Worm (Caenorhabditis elegans) whole organism, mixed stage, embryonic: ENCODE measurements around the gene cyn-3.

ENCODE experiments used
- blmp-1 ChIP-seq: fragments of 150-350 bp; optimal IDR thresholded peaks from 2 replicates; lab custom pipeline; 2014; ENCODE audit warnings: missing biosample characterization, missing genetic modification characterization
- elt-3 ChIP-seq: fragments of 150-350 bp; optimal IDR thresholded peaks from 2 replicates; lab custom pipeline; 2014; ENCODE audit warnings: missing biosample characterization, missing genetic modification characterization
- lsy-2 ChIP-seq: fragments of 150-350 bp; optimal IDR thresholded peaks from 2 replicates; lab custom pipeline; 2014; ENCODE audit warnings: missing biosample characterization, missing genetic modification characterization
- mab-5 ChIP-seq: fragments of 150-350 bp; optimal IDR thresholded peaks from 2 replicates; lab custom pipeline; 2014; ENCODE audit warnings: missing biosample characterization, missing genetic modification characterization
- nhr-76 ChIP-seq: sonication (generic microtip); optimal IDR thresholded peaks from 2 replicates; lab custom pipeline; 2017; ENCODE audit warnings: missing biosample characterization, missing genetic modification characterization
- pha-4 ChIP-seq: fragments of 150-350 bp; optimal IDR thresholded peaks from 2 replicates; lab custom pipeline; 2018; ENCODE audit warnings: missing biosample characterization, missing genetic modification reagents, missing genetic modification characterization
- snpc-4 ChIP-seq: fragments of 150-350 bp; optimal IDR thresholded peaks from 2 replicates; lab custom pipeline; 2014; ENCODE audit warnings: missing biosample characterization, missing genetic modification characterization
- tbx-8 ChIP-seq: fragments of 200-800 bp; sonication (Bioruptor generic); optimal IDR thresholded peaks from 2 replicates; lab custom pipeline; 2018; ENCODE audit warnings: mild to moderate bottlenecking, missing genetic modification characterization, moderate library complexity, missing compliant biosample characterization
- ztf-11 ChIP-seq: fragments of 150-350 bp; optimal IDR thresholded peaks from 2 replicates; lab custom pipeline; 2014; ENCODE audit warnings: missing biosample characterization, missing genetic modification characterization

DNA sequence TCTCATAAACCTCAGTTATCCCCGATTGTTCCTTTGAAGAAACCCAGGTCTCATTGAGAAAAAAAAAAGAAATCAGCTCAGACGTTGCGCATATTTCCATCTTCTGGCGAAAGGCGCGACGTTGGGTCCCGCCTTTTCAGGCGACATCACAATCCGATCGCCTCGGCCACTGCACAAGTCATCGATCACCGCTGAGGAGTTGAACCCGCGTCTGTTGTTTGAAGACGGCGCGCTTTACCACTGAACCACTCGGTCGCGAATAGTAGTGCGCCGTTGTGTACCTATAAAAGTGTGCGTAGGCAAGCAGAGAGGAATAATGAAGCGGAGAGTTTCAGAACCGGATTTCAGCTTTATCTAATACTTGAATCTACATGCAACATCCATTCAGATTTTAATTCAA, 1.2 kb downstream of the cyn-3 start, which contains the start of gene Y75B12B.11:
- TF ChIP-seq mab-5 (tag; lab: Kevin White, UChicago) (peak; percentile 26), snpc-4 (tag; lab: Kevin White, UChicago) (no peak), lsy-2 (tag; lab: Kevin White, UChicago) (peak; percentile 52), tbx-8 (GFP tag; lab: Kevin White, UChicago) (peak; percentile 88), nhr-76 (tag; lab: Kevin White, UChicago) (no peak), elt-3 (tag; lab: Kevin White, UChicago) (no peak), ztf-11 (tag; lab: Kevin White, UChicago) (peak; percentile 1), pha-4 (peak; percentile 75), blmp-1 (tag; lab: Kevin White, UChicago) (no peak)
